Worm (Caenorhabditis elegans) whole organism, young adult: Measurements from ENCODE around the gene C33D3.4.

ENCODE experiments used
- B0019.2 ChIP-seq: fragments of 200-800 bp; sonication (Bioruptor generic); conservative IDR thresholded peaks from 2 replicates; pipeline ENCODE4 v1.3.6; 2022; ENCODE audit warnings: missing genetic modification reagents, missing genetic modification characterization, missing compliant biosample characterization
- B0035.1 ChIP-seq: sonication (generic microtip); optimal IDR thresholded peaks from 2 replicates; lab custom pipeline; 2016; ENCODE audit warnings: missing genetic modification characterization, mild to moderate bottlenecking, missing compliant biosample characterization, missing genotype, missing genetic modification reagents
- D2030.7 ChIP-seq: fragments of 200-800 bp; sonication (Bioruptor generic); IDR thresholded peaks from 2 replicates; pipeline ENCODE4 v1.3.6; 2022; ENCODE audit warnings: missing genetic modification reagents, missing genetic modification characterization, missing compliant biosample characterization
- F10E7.11 ChIP-seq: sonication (generic microtip); optimal IDR thresholded peaks from 2 replicates; lab custom pipeline; 2017; ENCODE audit warnings: mild to moderate bottlenecking, missing genetic modification characterization, moderate library complexity, missing compliant biosample characterization
- K11D2.4 ChIP-seq: fragments of 200-800 bp; sonication (Bioruptor generic); IDR thresholded peaks from 2 replicates; pipeline ENCODE4 v1.3.6; 2022; ENCODE audit warnings: missing genetic modification reagents, missing genetic modification characterization, missing compliant biosample characterization
- Y67H2A.10 ChIP-seq: fragments of 200-800 bp; sonication (Bioruptor generic); conservative IDR thresholded peaks from 2 replicates; pipeline ENCODE4 v1.3.6; 2022; ENCODE audit warnings: missing genetic modification reagents, missing genetic modification characterization, missing compliant biosample characterization
- aptf-3 ChIP-seq: fragments of 200-800 bp; sonication (Bioruptor generic); IDR thresholded peaks from 2 replicates; pipeline ENCODE4 v1.3.6; 2022; ENCODE audit warnings: missing genetic modification characterization, missing compliant biosample characterization
- attf-6 ChIP-seq: fragments of 200-800 bp; sonication (Bioruptor generic); IDR thresholded peaks from 2 replicates; pipeline ENCODE4 v1.3.6; 2022; ENCODE audit warnings: missing genetic modification reagents, missing genetic modification characterization, missing compliant biosample characterization
- bed-1 ChIP-seq: fragments of 200-800 bp; sonication (Bioruptor generic); IDR thresholded peaks from 2 replicates; pipeline ENCODE4 v1.3.6; 2022; ENCODE audit warnings: missing genetic modification reagents, missing genetic modification characterization, missing compliant biosample characterization
- bed-2 ChIP-seq: fragments of 200-800 bp; sonication (Bioruptor generic); IDR thresholded peaks from 2 replicates; pipeline ENCODE4 v1.3.6; 2022; ENCODE audit warnings: missing genetic modification reagents, missing genetic modification characterization, missing compliant biosample characterization
- ceh-27 ChIP-seq: fragments of 200-800 bp; sonication (Bioruptor generic); optimal IDR thresholded peaks from 2 replicates; lab custom pipeline; 2018; ENCODE audit warnings: mild to moderate bottlenecking, missing genetic modification characterization, moderate library complexity, missing compliant biosample characterization
- ceh-58 ChIP-seq: fragments of 200-800 bp; sonication (Bioruptor generic); IDR thresholded peaks from 2 replicates; pipeline ENCODE4 v1.3.6; 2022; ENCODE audit warnings: missing genetic modification characterization, missing compliant biosample characterization
- ceh-91 ChIP-seq: fragments of 200-800 bp; sonication (Bioruptor generic); IDR thresholded peaks from 2 replicates; pipeline ENCODE4 v1.3.6; 2022; ENCODE audit warnings: missing genetic modification reagents, missing genetic modification characterization, missing compliant biosample characterization
- dox-1 ChIP-seq: fragments of 200-800 bp; sonication (Bioruptor generic); IDR thresholded peaks from 2 replicates; pipeline ENCODE4 v1.3.6; 2022; ENCODE audit warnings: missing genetic modification reagents, missing genetic modification characterization, missing compliant biosample characterization
- egl-18 ChIP-seq: fragments of 200-800 bp; sonication (Bioruptor generic); IDR thresholded peaks from 2 replicates; pipeline ENCODE4 v1.3.6; 2022; ENCODE audit warnings: missing genetic modification reagents, missing genetic modification characterization, missing compliant biosample characterization
- egl-44 ChIP-seq: fragments of 200-800 bp; sonication (Bioruptor generic); IDR thresholded peaks from 2 replicates; pipeline ENCODE4 v1.3.6; 2022; ENCODE audit warnings: missing genetic modification reagents, missing genetic modification characterization, missing compliant biosample characterization
- ets-4 ChIP-seq: fragments of 200-800 bp; sonication (Bioruptor generic); optimal IDR thresholded peaks from 2 replicates; lab custom pipeline; 2018; ENCODE audit warnings: mild to moderate bottlenecking, missing genetic modification characterization, missing compliant biosample characterization
- fkh-3 ChIP-seq: sonication (generic microtip); optimal IDR thresholded peaks from 2 replicates; lab custom pipeline; 2016; ENCODE audit warnings: mild to moderate bottlenecking, missing genetic modification characterization, missing compliant biosample characterization
- gei-17 ChIP-seq: fragments of 200-800 bp; sonication (Bioruptor generic); optimal IDR thresholded peaks from 2 replicates; lab custom pipeline; 2018; ENCODE audit warnings: mild to moderate bottlenecking, missing genetic modification characterization, missing compliant biosample characterization
- hmg-1.2 ChIP-seq: fragments of 200-800 bp; sonication (Bioruptor generic); IDR thresholded peaks from 2 replicates; pipeline ENCODE4 v1.3.6; 2022; ENCODE audit warnings: missing genetic modification reagents, missing genetic modification characterization, missing compliant biosample characterization
- lag-1 ChIP-seq: fragments of 200-800 bp; sonication (Bioruptor generic); IDR thresholded peaks from 2 replicates; pipeline ENCODE4 v1.3.6; 2022; ENCODE audit warnings: missing genetic modification reagents, missing genetic modification characterization, missing compliant biosample characterization
- madf-8 ChIP-seq: fragments of 200-800 bp; sonication (Bioruptor generic); conservative IDR thresholded peaks from 2 replicates; pipeline ENCODE4 v1.3.6; 2022; ENCODE audit warnings: missing genetic modification reagents, missing genetic modification characterization, missing compliant biosample characterization
- mes-4 ChIP-seq: sonication (generic microtip); optimal IDR thresholded peaks from 2 replicates; lab custom pipeline; 2016; ENCODE audit warnings: missing genotype, missing genetic modification characterization, missing compliant biosample characterization
- nfya-2 ChIP-seq: fragments of 200-800 bp; sonication (Bioruptor generic); IDR thresholded peaks from 2 replicates; pipeline ENCODE4 v1.3.6; 2022; ENCODE audit warnings: missing genetic modification reagents, missing genetic modification characterization, missing compliant biosample characterization
- pha-4 ChIP-seq: fragments of 150-350 bp; sonication (generic microtip); optimal IDR thresholded peaks from 2 replicates; lab custom pipeline; 2014; ENCODE audit warnings: missing biosample characterization, missing genetic modification reagents, missing genetic modification characterization
- sea-2 ChIP-seq: fragments of 200-800 bp; sonication (Bioruptor generic); IDR thresholded peaks from 2 replicates; pipeline ENCODE4 v1.3.6; 2022; ENCODE audit warnings: missing genetic modification characterization, missing compliant biosample characterization
- snpc-1.1 ChIP-seq: sonication (generic microtip); optimal IDR thresholded peaks from 2 replicates; lab custom pipeline; 2017; ENCODE audit warnings: missing genetic modification characterization, mild to moderate bottlenecking, missing compliant biosample characterization, antibody characterized with exemption, moderate library complexity, missing genotype, missing genetic modification reagents; ENCODE audit not compliant: insufficient read depth
- snpc-1.3 ChIP-seq: sonication (generic microtip); optimal IDR thresholded peaks from 2 replicates; lab custom pipeline; 2017; ENCODE audit warnings: missing genetic modification characterization, mild to moderate bottlenecking, missing compliant biosample characterization, antibody characterized with exemption, moderate library complexity, missing genotype, missing genetic modification reagents; ENCODE audit not compliant: insufficient read depth
- snpc-3.4 ChIP-seq: sonication (generic microtip); optimal IDR thresholded peaks from 2 replicates; lab custom pipeline; 2017; ENCODE audit warnings: missing genetic modification characterization, mild to moderate bottlenecking, missing compliant biosample characterization, antibody characterized with exemption, moderate library complexity, missing genotype, missing genetic modification reagents
- somi-1 ChIP-seq: fragments of 200-800 bp; sonication (Bioruptor generic); optimal IDR thresholded peaks from 2 replicates; lab custom pipeline; 2018; ENCODE audit warnings: mild to moderate bottlenecking, missing genetic modification characterization, missing compliant biosample characterization
- xnd-1 ChIP-seq: sonication (generic microtip); optimal IDR thresholded peaks from 2 replicates; lab custom pipeline; 2016; ENCODE audit warnings: missing genotype, missing genetic modification reagents, missing genetic modification characterization, missing compliant biosample characterization
- ztf-22 ChIP-seq: fragments of 200-800 bp; sonication (Bioruptor generic); optimal IDR thresholded peaks from 2 replicates; lab custom pipeline; 2018; ENCODE audit warnings: mild to moderate bottlenecking, missing genetic modification characterization, moderate library complexity, missing compliant biosample characterization
- ztf-28 ChIP-seq: fragments of 200-800 bp; sonication (Bioruptor generic); IDR thresholded peaks from 2 replicates; pipeline ENCODE4 v1.3.6; 2022; ENCODE audit warnings: missing genetic modification reagents, missing genetic modification characterization, missing compliant biosample characterization
- ztf-3 ChIP-seq: fragments of 200-800 bp; sonication (Bioruptor generic); optimal IDR thresholded peaks from 2 replicates; lab custom pipeline; 2018; ENCODE audit warnings: mild to moderate bottlenecking, missing genetic modification characterization, missing compliant biosample characterization
- ztf-6 ChIP-seq: fragments of 200-800 bp; sonication (Bioruptor generic); IDR thresholded peaks from 2 replicates; pipeline ENCODE4 v1.3.6; 2022; ENCODE audit warnings: missing genetic modification reagents, missing genetic modification characterization, missing compliant biosample characterization

The C33D3.4 gene

ce11 chrX:10488763-10489162 is at the start of gene C33D3.4:
Gene C33D3.4, plus strand, starts transcription at chrX:10489063.
- TF ChIP-seq ceh-91 (GFP tag; lab: Robert Waterston, UW) (no peak), attf-6 (GFP tag; lab: Robert Waterston, UW) (no peak), pha-4 (tag; lab: Kevin White, UChicago) (no peak), dox-1 (no peak), aptf-3 (no peak), D2030.7 (no peak), gei-17 (GFP tag; lab: Kevin White, UChicago) (no peak), ets-4 (GFP tag; lab: Kevin White, UChicago) (no peak), snpc-1.3 (tag; lab: Kevin White, UChicago) (no peak), F10E7.11 (tag; lab: Kevin White, UChicago) (no peak), lag-1 (GFP tag; lab: Robert Waterston, UW) (no peak), ztf-6 (GFP tag; lab: Robert Waterston, UW) (no peak), snpc-1.1 (tag; lab: Kevin White, UChicago) (no peak), snpc-3.4 (tag; lab: Kevin White, UChicago) (no peak), mes-4 (tag; lab: Kevin White, UChicago) (no peak), egl-44 (no peak)

ce11 chrX:10440781-10441180 is 48.1 kb upstream of the C33D3.4 start:
- no peak for TF ChIP-seq snpc-1.3 (tag; lab: Kevin White, UChicago)
- no peak for TF ChIP-seq hmg-1.2 (GFP tag; lab: Robert Waterston, UW)
- TF ChIP-seq ztf-22, result no peak
- TF ChIP-seq D2030.7, result no peak
- TF ChIP-seq gei-17 (GFP tag; lab: Kevin White, UChicago), result no peak
- no peak for TF ChIP-seq K11D2.4 (GFP tag; lab: Robert Waterston, UW)
- no peak for TF ChIP-seq snpc-3.4 (tag; lab: Kevin White, UChicago)
- TF ChIP-seq ztf-3 (GFP tag; lab: Kevin White, UChicago), result no peak
- no peak for TF ChIP-seq bed-1 (GFP tag; lab: Robert Waterston, UW)
- TF ChIP-seq ztf-28 (GFP tag; lab: Robert Waterston, UW), result no peak
- no peak for TF ChIP-seq B0019.2
- no peak for TF ChIP-seq Y67H2A.10
- no peak for TF ChIP-seq xnd-1 (tag; lab: Kevin White, UChicago)
- no peak for TF ChIP-seq sea-2 (GFP tag; lab: Robert Waterston, UW)
- no peak for TF ChIP-seq fkh-3 (tag; lab: Kevin White, UChicago)

ce11 chrX:10443836-10444235 is 45.0 kb upstream of the C33D3.4 start, which contains the start of gene C39B10.3:
Gene C39B10.3, plus strand, starts transcription at chrX:10444136.
- TF ChIP-seq egl-18 (GFP tag; lab: Robert Waterston, UW) (no peak), somi-1 (GFP tag; lab: Kevin White, UChicago) (no peak), B0035.1 (tag; lab: Kevin White, UChicago) (no peak), nfya-2 (GFP tag; lab: Robert Waterston, UW) (no peak), D2030.7 (no peak), madf-8 (GFP tag; lab: Robert Waterston, UW) (no peak), bed-2 (GFP tag; lab: Robert Waterston, UW) (no peak), lag-1 (GFP tag; lab: Robert Waterston, UW) (no peak), ceh-27 (GFP tag; lab: Kevin White, UChicago) (no peak), ceh-58 (GFP tag; lab: Robert Waterston, UW) (no peak)
